Fruit fly (Drosophila melanogaster) Kc167 (cell line): Measurements from ENCODE around the gene CG10996.

Experiments used
- Myc ChIP-seq: fragments of >200 bp; optimal IDR thresholded peaks from 2 replicates; lab custom pipeline; 2017; ENCODE audit warnings: missing external identifiers
- Sin3A ChIP-seq: fragments of >200 bp; optimal IDR thresholded peaks from 2 replicates; lab custom pipeline; 2018; ENCODE audit warnings: missing external identifiers
- h ChIP-seq: fragments of >200 bp; optimal IDR thresholded peaks from 3 replicates; lab custom pipeline; 2018; ENCODE audit warnings: missing external identifiers
- insv ChIP-seq: fragments of >200 bp; optimal IDR thresholded peaks from 3 replicates; lab custom pipeline; 2018; ENCODE audit warnings: missing external identifiers
- psq ChIP-seq: fragments of >200 bp; optimal IDR thresholded peaks from 2 replicates; lab custom pipeline; 2017; ENCODE audit warnings: missing external identifiers
- ttk ChIP-seq: sonication (Bioruptor generic); optimal IDR thresholded peaks from 2 replicates; lab custom pipeline; 2017; ENCODE audit warnings: missing external identifiers

CG10996 gene

DNA sequence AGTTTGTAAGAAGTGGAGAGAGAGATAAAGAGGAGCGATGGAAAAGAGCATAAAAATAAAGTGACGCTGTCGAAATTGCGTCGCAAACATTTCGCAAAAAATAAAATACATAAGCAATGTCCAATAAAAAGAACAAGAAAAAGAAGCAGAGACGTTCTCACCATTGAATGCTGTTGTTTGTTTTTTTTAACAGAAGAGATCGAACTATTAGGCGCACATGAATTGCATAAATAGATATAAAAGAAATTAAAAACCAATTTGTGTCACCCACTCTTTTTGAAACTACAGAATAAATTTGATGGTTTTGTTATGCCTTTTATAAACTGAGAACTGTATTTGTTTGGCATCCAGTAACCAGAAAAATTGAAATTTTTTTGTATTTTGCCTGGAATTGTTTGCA lies 43.7 kb downstream of the CG10996 start:
- TF ChIP-seq Sin3A (lab: Kevin White, UChicago), result no peak
- no peak for TF ChIP-seq Myc
- TF ChIP-seq psq (lab: Kevin White, UChicago), result peak; percentile 55
- TF ChIP-seq insv, result no peak
- no peak for TF ChIP-seq h (lab: Kevin White, UChicago)
- no peak for TF ChIP-seq ttk (lab: Kevin White, UChicago)

DNA sequence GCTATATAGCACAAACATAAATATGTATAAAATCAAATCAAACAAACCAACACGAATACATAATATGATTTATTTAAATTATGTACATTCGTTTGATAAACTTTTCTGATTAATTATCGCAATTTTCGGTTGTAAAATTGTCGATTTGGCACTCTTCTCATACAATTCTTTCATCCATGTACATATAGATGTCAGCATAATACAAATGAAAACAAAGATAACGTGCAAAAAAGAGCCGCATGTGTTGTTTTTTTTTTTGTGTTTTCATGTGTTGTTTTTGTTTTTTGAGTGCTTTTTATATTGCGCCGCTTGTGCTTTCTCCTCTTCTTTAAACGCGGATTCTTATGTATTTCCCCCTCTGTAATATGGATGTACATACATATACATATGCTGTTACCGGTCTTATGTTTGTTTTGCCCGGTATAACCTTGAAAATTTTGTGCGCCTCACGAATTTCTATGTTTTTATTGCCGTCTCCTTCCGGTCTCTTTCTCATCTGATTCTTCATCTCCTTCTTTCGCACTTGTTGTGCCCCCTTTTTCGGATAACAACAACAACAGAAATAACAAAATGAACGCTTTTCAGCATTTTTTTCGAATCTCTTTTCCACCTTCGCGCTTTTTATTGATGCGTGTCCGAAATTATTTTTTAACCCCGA lies 44.2 kb downstream of the CG10996 start:
- TF ChIP-seq Myc, result no peak
- no peak for TF ChIP-seq Sin3A (lab: Kevin White, UChicago)
- peak; percentile 36 for TF ChIP-seq psq (lab: Kevin White, UChicago)

- TF ChIP-seq h (lab: Kevin White, UChicago), result no peak
- no peak for TF ChIP-seq insv
- TF ChIP-seq Myc, result no peak
- no peak for TF ChIP-seq ttk (lab: Kevin White, UChicago)
- TF ChIP-seq psq (lab: Kevin White, UChicago), result no peak
- TF ChIP-seq Sin3A (lab: Kevin White, UChicago), result no peak
Observed at dm6 chrX:13752543-13753046, 44.8 kb downstream of the CG10996 start.

DNA sequence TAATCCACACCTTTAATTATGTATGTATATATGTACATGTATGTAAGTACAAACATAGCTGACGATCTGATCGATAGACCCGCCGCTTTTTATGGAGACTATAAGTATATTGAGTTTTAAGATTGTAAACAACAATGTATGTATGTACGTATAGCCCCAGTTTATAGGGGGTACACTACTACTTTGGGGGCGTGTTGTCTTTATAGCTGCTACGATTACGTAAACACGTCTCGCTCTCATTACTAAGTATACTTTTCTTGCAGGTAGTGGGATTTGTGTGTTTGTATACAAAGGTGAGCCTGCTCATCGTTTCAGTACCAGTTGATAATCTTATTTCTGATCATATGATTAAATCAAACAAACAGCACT lies 47.6 kb downstream of the CG10996 start:
- TF ChIP-seq h (lab: Kevin White, UChicago) (no peak), Sin3A (lab: Kevin White, UChicago) (no peak)

dm6 chrX:13748906-13749872 lies 48.2 kb downstream of the CG10996 start:
- TF ChIP-seq h (lab: Kevin White, UChicago), result no peak
- no peak for TF ChIP-seq Sin3A (lab: Kevin White, UChicago)

dm6 chrX:13747635-13748467 lies 49.6 kb downstream of the CG10996 start:
- TF ChIP-seq Sin3A (lab: Kevin White, UChicago) (no peak), ttk (lab: Kevin White, UChicago) (no peak), Myc (no peak), insv (no peak), psq (lab: Kevin White, UChicago) (no peak), h (lab: Kevin White, UChicago) (no peak)

dm6 chrX:13747052-13747451 lies 50.4 kb downstream of the CG10996 start:
- TF ChIP-seq psq (lab: Kevin White, UChicago) (no peak), Sin3A (lab: Kevin White, UChicago) (no peak), h (lab: Kevin White, UChicago) (no peak), insv (no peak), Myc (no peak), ttk (lab: Kevin White, UChicago) (no peak)
